Fruit fly (Drosophila melanogaster) whole organism, pupa: ENCODE measurements around the gene Acox3.
A peak's percentile ranks its signal among the peaks of the same experiment; 100 is the strongest.

ENCODE experiments used
- CG4496 ChIP-seq: fragments of 200-800 bp; sonication (Bioruptor generic); IDR thresholded peaks from 3 replicates; pipeline ENCODE4 v1.3.6; 2022; ENCODE audit warnings: missing biosample characterization, missing genetic modification characterization
- CG8301 ChIP-seq: fragments of 200-800 bp; sonication (Bioruptor generic); optimal IDR thresholded peaks from 2 replicates; lab custom pipeline; 2018; ENCODE audit warnings: missing biosample characterization, mild to moderate bottlenecking, missing genetic modification characterization
- D1 ChIP-seq: fragments of 200-800 bp; sonication (Bioruptor generic); optimal IDR thresholded peaks from 2 replicates; lab custom pipeline; 2018; ENCODE audit warnings: missing biosample characterization, mild to moderate bottlenecking, missing genetic modification characterization, moderate library complexity
- EcR ChIP-seq: fragments of 200-800 bp; sonication (Bioruptor generic); optimal IDR thresholded peaks from 3 replicates; lab custom pipeline; 2019; ENCODE audit warnings: missing biosample characterization, missing genetic modification characterization, mild to moderate bottlenecking, moderate library complexity, missing genetic modification reagents
- Ets98B ChIP-seq: fragments of 200-800 bp; sonication (Bioruptor generic); IDR thresholded peaks from 2 replicates; pipeline ENCODE4 v1.3.6; 2022; ENCODE audit warnings: missing biosample characterization, missing genetic modification characterization
- Pif1B ChIP-seq: fragments of 200-800 bp; sonication (Bioruptor generic); optimal IDR thresholded peaks from 3 replicates; lab custom pipeline; 2016; ENCODE audit warnings: missing biosample characterization, missing genetic modification characterization
- gl ChIP-seq: fragments of 200-800 bp; sonication (Bioruptor generic); optimal IDR thresholded peaks from 2 replicates; lab custom pipeline; 2018; ENCODE audit warnings: missing biosample characterization, mild to moderate bottlenecking, missing genetic modification characterization
- rn ChIP-seq: fragments of 200-800 bp; sonication (Bioruptor generic); IDR thresholded peaks from 2 replicates; pipeline ENCODE4 v1.3.6; 2022; ENCODE audit warnings: missing biosample characterization, missing genetic modification characterization

DNA sequence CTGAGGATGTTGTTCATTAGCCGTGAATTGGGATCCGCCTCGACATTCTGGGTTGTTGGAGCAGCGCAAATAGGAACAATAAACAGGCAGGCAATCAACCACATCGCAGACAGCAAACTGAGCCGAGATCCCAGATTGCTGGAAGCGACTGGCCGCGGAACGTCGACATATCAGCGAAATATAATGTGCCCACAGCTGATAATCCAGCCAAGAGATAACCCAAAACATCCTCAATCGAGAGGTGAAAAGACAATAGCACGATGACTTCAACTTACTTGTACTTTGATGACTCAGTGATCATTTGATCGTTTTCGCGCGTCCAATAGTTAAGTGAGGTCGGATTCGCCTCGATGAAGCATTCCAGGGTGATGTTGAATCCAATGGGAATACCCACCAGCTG is 62.8 kb downstream of the Acox3 start, which contains the start of gene Nepl6:
- no peak for TF ChIP-seq rn (GFP tag; lab: Robert Waterston, UW)
- TF ChIP-seq EcR = peak; percentile 56
- TF ChIP-seq CG4496 = no peak
- no peak for TF ChIP-seq Pif1B (GFP tag; lab: Kevin White, UChicago)
- no peak for TF ChIP-seq D1 (tag; lab: Kevin White, UChicago)
- no peak for TF ChIP-seq Ets98B
- no peak for TF ChIP-seq CG8301
- TF ChIP-seq gl (tag; lab: Kevin White, UChicago) = no peak
